Fruit fly (Drosophila melanogaster) whole organism, wandering third instar larva: ENCODE measurements around the gene CG31815.

Experiments
- Abd-B ChIP-seq: fragments of >200 bp; optimal IDR thresholded peaks from 2 replicates; lab custom pipeline; 2017; ENCODE audit warnings: missing biosample characterization, missing genetic modification characterization
- Dif ChIP-seq: fragments of 200-275, 200-300 bp; sonication (Bioruptor generic); optimal IDR thresholded peaks from 2 replicates; lab custom pipeline; 2018; ENCODE audit warnings: missing biosample characterization, missing genetic modification characterization; ENCODE audit not compliant: partially characterized antibody
- Sp1 ChIP-seq: fragments of 200-800 bp; sonication (Bioruptor generic); optimal IDR thresholded peaks from 3 replicates; lab custom pipeline; 2019; ENCODE audit warnings: missing biosample characterization, mild to moderate bottlenecking, missing genetic modification characterization, moderate library complexity
- dsf ChIP-seq: sonication (Bioruptor generic); optimal IDR thresholded peaks from 2 replicates; lab custom pipeline; 2016; ENCODE audit warnings: missing biosample characterization, missing genetic modification characterization, borderline replicate concordance
- sage ChIP-seq: fragments of 200-800 bp; sonication (Bioruptor generic); optimal IDR thresholded peaks from 2 replicates; lab custom pipeline; 2016; ENCODE audit warnings: missing biosample characterization, mild to moderate bottlenecking, missing genetic modification characterization
- sv ChIP-seq: fragments of 200-800 bp; sonication (Bioruptor generic); optimal IDR thresholded peaks from 3 replicates; lab custom pipeline; 2016; ENCODE audit warnings: missing biosample characterization, missing genetic modification characterization
- usp ChIP-seq: fragments of >200 bp; optimal IDR thresholded peaks from 2 replicates; lab custom pipeline; 2017; ENCODE audit warnings: missing biosample characterization, missing genetic modification characterization

DNA sequence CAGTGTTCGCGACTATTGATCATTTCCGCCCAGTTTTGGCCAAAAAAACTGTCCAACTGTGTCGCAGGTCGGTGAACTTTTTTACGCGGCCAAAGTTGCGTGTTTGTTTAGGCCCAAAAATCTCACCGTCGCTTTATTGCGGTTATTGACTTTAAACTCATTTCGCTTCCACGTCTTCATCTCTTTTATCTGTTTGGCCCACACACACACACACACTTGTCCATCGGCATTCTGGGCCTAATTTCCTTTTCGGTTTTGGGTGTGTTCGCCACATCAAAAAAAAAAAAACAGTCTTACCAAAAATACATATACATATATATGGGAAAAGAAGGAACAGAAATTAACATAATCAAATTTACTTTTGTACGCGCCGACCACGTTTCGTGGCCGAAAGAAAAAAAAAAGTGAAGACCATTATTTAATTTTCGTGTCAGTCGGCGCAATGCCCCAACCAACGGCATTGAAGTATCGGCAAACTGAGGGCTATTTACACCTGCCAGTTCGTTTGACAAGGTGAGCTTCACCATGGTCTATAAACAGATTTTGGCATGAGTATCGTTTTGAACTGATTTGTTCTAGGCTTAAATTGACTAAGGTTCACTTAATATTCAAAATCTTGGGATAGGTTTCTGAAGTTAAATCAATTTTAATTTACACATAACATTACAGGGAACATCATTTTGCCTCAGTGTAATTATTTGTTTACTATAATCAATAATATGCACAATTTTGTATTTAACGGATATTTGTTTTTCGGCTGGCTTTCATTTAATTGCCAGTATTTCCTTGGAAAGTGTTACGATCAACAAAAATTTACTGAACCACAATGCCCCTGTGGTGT, at the start of gene CG31815:
- TF ChIP-seq Dif (GFP tag; lab: Kevin White, UChicago) (no peak), dsf (no peak), usp (GFP tag; lab: Kevin White, UChicago) (no peak), sv (GFP tag; lab: Kevin White, UChicago) (no peak), Sp1 (GFP tag; lab: Kevin White, UChicago) (no peak), Abd-B (GFP tag; lab: Kevin White, UChicago) (no peak), sage (GFP tag; lab: Kevin White, UChicago) (no peak)
